Worm (Caenorhabditis elegans): ENCODE results near the gene sfxn-5.

- TF ChIP-seq tbx-37 (GFP tag; conservative IDR thresholded peaks at IDR 0.05) (no peak), scrt-1 (GFP tag; IDR thresholded peaks at IDR 0.05) (no peak), ama-1 (optimal IDR thresholded peaks at IDR 0.05) (no peak), flt-1 (GFP tag; IDR thresholded peaks at IDR 0.05) (no peak), ets-7 (tag; optimal IDR thresholded peaks at IDR 0.05) (no peak), aly-1 (tag; optimal IDR thresholded peaks at IDR 0.05) (no peak), hnd-1 (tag; optimal IDR thresholded peaks at IDR 0.05) (no peak), tbx-11 (GFP tag; IDR thresholded peaks at IDR 0.05) (no peak), F13C5.2 (tag; optimal IDR thresholded peaks at IDR 0.05) (no peak), hmg-4 (GFP tag; optimal IDR thresholded peaks at IDR 0.05) (no peak), B0310.2 (tag; optimal IDR thresholded peaks at IDR 0.05) (no peak), ceh-36 (tag; optimal IDR thresholded peaks at IDR 0.05) (no peak), tra-4 (tag; optimal IDR thresholded peaks at IDR 0.05) (no peak), ceh-13 (GFP tag; optimal IDR thresholded peaks at IDR 0.05) (no peak)
Measured at ce11 chrII:8093283-8093682, 11.6 kb downstream of the sfxn-5 start.

All from whole organism, early embryonic.